Fruit fly (Drosophila melanogaster) whole organism, embryonic: ENCODE measurements around the gene CG44004.
A peak's percentile ranks its signal among the peaks of the same experiment; 100 is the strongest.

Experiments used
- Adf1 ChIP-seq: fragments of 200-800 bp; sonication (Bioruptor generic); IDR thresholded peaks from 2 replicates; pipeline ENCODE4 v1.3.6; 2022; ENCODE audit warnings: missing biosample characterization, missing genetic modification characterization
- Blimp-1 ChIP-seq: fragments of 200-800 bp; sonication (Bioruptor generic); optimal IDR thresholded peaks from 3 replicates; lab custom pipeline; 2018; ENCODE audit warnings: missing biosample characterization, missing genetic modification characterization, mild to moderate bottlenecking, moderate library complexity, missing genetic modification reagents
- BtbVII ChIP-seq: fragments of 200-800 bp; sonication (Bioruptor generic); optimal IDR thresholded peaks from 3 replicates; lab custom pipeline; 2017; ENCODE audit warnings: missing biosample characterization, mild to moderate bottlenecking, missing genetic modification characterization
- CG10959 ChIP-seq: fragments of 200-800 bp; sonication (Bioruptor generic); IDR thresholded peaks from 2 replicates; pipeline ENCODE4 v1.3.6; 2022; ENCODE audit warnings: missing biosample characterization, missing genetic modification characterization
- CG10979 ChIP-seq: fragments of 200-800 bp; sonication (Bioruptor generic); optimal IDR thresholded peaks from 2 replicates; lab custom pipeline; 2018; ENCODE audit warnings: missing biosample characterization, mild to moderate bottlenecking, missing genetic modification characterization, moderate library complexity
- CG11504 ChIP-seq: fragments of 200-800 bp; sonication (Bioruptor generic); optimal IDR thresholded peaks from 3 replicates; lab custom pipeline; 2019; ENCODE audit warnings: missing biosample characterization, mild to moderate bottlenecking, missing genetic modification characterization, moderate library complexity
- CG12744 ChIP-seq: fragments of 200-800 bp; sonication (Bioruptor generic); optimal IDR thresholded peaks from 2 replicates; lab custom pipeline; 2016; ENCODE audit warnings: missing biosample characterization, missing genetic modification characterization
- CG14667 ChIP-seq: fragments of 200-800 bp; sonication (Bioruptor generic); IDR thresholded peaks from 2 replicates; pipeline ENCODE4 v1.3.6; 2022; ENCODE audit warnings: missing biosample characterization, missing genetic modification characterization
- CG31441 ChIP-seq: fragments of 200-800 bp; sonication (Bioruptor generic); IDR thresholded peaks from 2 replicates; pipeline ENCODE4 v1.3.6; 2022; ENCODE audit warnings: missing biosample characterization, missing genetic modification characterization
- CG3281 ChIP-seq: fragments of 200-800 bp; sonication (Bioruptor generic); optimal IDR thresholded peaks from 3 replicates; lab custom pipeline; 2017; ENCODE audit warnings: missing biosample characterization, mild to moderate bottlenecking, missing genetic modification characterization
- CG4404 ChIP-seq: fragments of 200-800 bp; sonication (Bioruptor generic); IDR thresholded peaks from 2 replicates; pipeline ENCODE4 v1.3.6; 2022; ENCODE audit warnings: missing biosample characterization, missing genetic modification characterization
- CG5953 ChIP-seq: fragments of 200-800 bp; sonication (Bioruptor generic); IDR thresholded peaks from 2 replicates; pipeline ENCODE4 v1.3.6; 2022; ENCODE audit warnings: missing biosample characterization, missing genetic modification characterization
- CG6689 ChIP-seq: fragments of 200-800 bp; sonication (Bioruptor generic); IDR thresholded peaks from 2 replicates; pipeline ENCODE4 v1.3.6; 2022; ENCODE audit warnings: missing biosample characterization, missing genetic modification characterization
- CG6854 ChIP-seq: fragments of 200-800 bp; sonication (Bioruptor generic); optimal IDR thresholded peaks from 3 replicates; lab custom pipeline; 2017; ENCODE audit warnings: missing biosample characterization, mild to moderate bottlenecking, missing genetic modification characterization
- CG7928 ChIP-seq: fragments of 200-800 bp; sonication (Bioruptor generic); optimal IDR thresholded peaks from 2 replicates; lab custom pipeline; 2017; ENCODE audit warnings: missing biosample characterization, mild to moderate bottlenecking, missing genetic modification characterization
- CG8290 ChIP-seq, 3 experiments: fragments of 200-800 bp; sonication (Bioruptor generic); optimal IDR thresholded peaks; 2 replicates each; lab custom pipeline; 2016 to 2019; ENCODE audit warnings: missing biosample characterization in 3 of 3, missing genetic modification characterization in 3 of 3, mild to moderate bottlenecking in 2 of 3, moderate library complexity in 1 of 3
- CG8388 ChIP-seq: fragments of 200-800 bp; sonication (Bioruptor generic); optimal IDR thresholded peaks from 2 replicates; lab custom pipeline; 2019; ENCODE audit warnings: missing biosample characterization, mild to moderate bottlenecking, missing genetic modification characterization, moderate library complexity
- Drgx ChIP-seq: fragments of 200-800 bp; sonication (Bioruptor generic); IDR thresholded peaks from 2 replicates; pipeline ENCODE4 v1.3.6; 2022; ENCODE audit warnings: missing biosample characterization, missing genetic modification characterization
- Ets65A ChIP-seq: fragments of 200-800 bp; sonication (Bioruptor generic); peaks from one replicate; lab custom pipeline; 2016; ENCODE audit warnings: missing biosample characterization, missing genetic modification characterization
- HLH54F ChIP-seq: fragments of 200-800 bp; sonication (Bioruptor generic); optimal IDR thresholded peaks from 3 replicates; lab custom pipeline; 2016; ENCODE audit warnings: missing biosample characterization, missing genetic modification characterization
- HmgZ ChIP-seq: fragments of 200-800 bp; sonication (Bioruptor generic); optimal IDR thresholded peaks from 2 replicates; lab custom pipeline; 2018; ENCODE audit warnings: missing biosample characterization, mild to moderate bottlenecking, missing genetic modification characterization
- Hr51 ChIP-seq, 2 experiments: fragments of 200-800 bp; sonication (Bioruptor generic); optimal IDR thresholded peaks; 2 replicates in 1 of 2; 3 replicates in 1 of 2; lab custom pipeline; 2016 to 2018; ENCODE audit warnings: missing biosample characterization in 2 of 2, missing genetic modification characterization in 2 of 2, mild to moderate bottlenecking in 1 of 2, moderate library complexity in 1 of 2
- Hsf ChIP-seq: fragments of 200-800 bp; sonication (Bioruptor generic); optimal IDR thresholded peaks from 3 replicates; lab custom pipeline; 2016; ENCODE audit warnings: missing biosample characterization, missing genetic modification characterization
- Med ChIP-seq: fragments of 200-800 bp; sonication (Bioruptor generic); peaks from one replicate; lab custom pipeline; 2016; ENCODE audit warnings: missing biosample characterization, missing genetic modification characterization, mild to moderate bottlenecking, inconsistent platforms, moderate library complexity
- Myb ChIP-seq: fragments of 200-800 bp; sonication (Bioruptor generic); optimal IDR thresholded peaks from 2 replicates; lab custom pipeline; 2016; ENCODE audit warnings: missing biosample characterization, missing genetic modification characterization
- Nf-YA ChIP-seq: fragments of 200-800 bp; sonication (Bioruptor generic); IDR thresholded peaks from 2 replicates; pipeline ENCODE4 v1.3.6; 2022; ENCODE audit warnings: missing biosample characterization, missing genetic modification characterization
- Oli ChIP-seq: fragments of 200-800 bp; sonication (Bioruptor generic); optimal IDR thresholded peaks from 2 replicates; lab custom pipeline; 2018; ENCODE audit warnings: missing biosample characterization, mild to moderate bottlenecking, missing genetic modification characterization, moderate library complexity
- Sox102F ChIP-seq: fragments of 200-800 bp; sonication (Bioruptor generic); optimal IDR thresholded peaks from 2 replicates; lab custom pipeline; 2018; ENCODE audit warnings: missing biosample characterization, mild to moderate bottlenecking, missing genetic modification characterization, moderate library complexity
- Sry-β ChIP-seq: fragments of 200-800 bp; sonication (Bioruptor generic); optimal IDR thresholded peaks from 2 replicates; lab custom pipeline; 2018; ENCODE audit warnings: missing biosample characterization, mild to moderate bottlenecking, missing genetic modification characterization, moderate library complexity
- abd-A ChIP-seq: fragments of 200-800 bp; sonication (Bioruptor generic); optimal IDR thresholded peaks from 3 replicates; lab custom pipeline; 2019; ENCODE audit warnings: missing biosample characterization, mild to moderate bottlenecking, missing genetic modification characterization, moderate library complexity
- aop ChIP-seq: fragments of 200-800 bp; sonication (Bioruptor generic); IDR thresholded peaks from 2 replicates; pipeline ENCODE4 v1.3.6; 2022; ENCODE audit warnings: missing biosample characterization, missing genetic modification characterization
- ara ChIP-seq: fragments of 200-800 bp; sonication (Bioruptor generic); IDR thresholded peaks from 2 replicates; pipeline ENCODE4 v1.3.6; 2022; ENCODE audit warnings: missing biosample characterization, missing genetic modification characterization
- bsh ChIP-seq, 2 experiments: fragments of 200-800 bp; sonication (Bioruptor generic); optimal IDR thresholded peaks; 2 replicates each; lab custom pipeline; 2017 to 2018; ENCODE audit warnings: mild to moderate bottlenecking in 2 of 2, missing biosample characterization in 2 of 2, missing genetic modification characterization in 2 of 2, moderate library complexity in 1 of 2
- cato ChIP-seq: fragments of 200-800 bp; sonication (Bioruptor generic); optimal IDR thresholded peaks from 2 replicates; lab custom pipeline; 2016; ENCODE audit warnings: missing biosample characterization, missing genetic modification characterization, borderline replicate concordance
- chinmo ChIP-seq: fragments of 200-800 bp; sonication (Bioruptor generic); IDR thresholded peaks from 4 replicates; pipeline ENCODE4 v1.3.6; 2022; ENCODE audit warnings: missing biosample characterization, missing genetic modification characterization; ENCODE audit not compliant: partially characterized antibody
- dysf ChIP-seq: fragments of 200-800 bp; sonication (Bioruptor generic); IDR thresholded peaks from 3 replicates; pipeline ENCODE4 v1.3.6; 2022; ENCODE audit warnings: missing biosample characterization, missing genetic modification characterization
- fd3F ChIP-seq: fragments of 200-800 bp; sonication (Bioruptor generic); optimal IDR thresholded peaks from 2 replicates; lab custom pipeline; 2018; ENCODE audit warnings: missing biosample characterization, mild to moderate bottlenecking, missing genetic modification characterization, moderate library complexity
- ftz-f1 ChIP-seq: fragments of 200-800 bp; sonication (Bioruptor generic); optimal IDR thresholded peaks from 2 replicates; lab custom pipeline; 2016; ENCODE audit warnings: missing biosample characterization, missing genetic modification characterization
- fu2 ChIP-seq: fragments of 200-800 bp; sonication (Bioruptor generic); optimal IDR thresholded peaks from 2 replicates; lab custom pipeline; 2016; ENCODE audit warnings: missing biosample characterization, missing genetic modification characterization
- gem ChIP-seq: fragments of 200-800 bp; sonication (Bioruptor generic); optimal IDR thresholded peaks from 2 replicates; lab custom pipeline; 2019; ENCODE audit warnings: missing biosample characterization, mild to moderate bottlenecking, missing genetic modification characterization, moderate library complexity
- kni ChIP-seq: fragments of 200-800 bp; sonication (Bioruptor generic); optimal IDR thresholded peaks from 3 replicates; lab custom pipeline; 2017; ENCODE audit warnings: mild to moderate bottlenecking, missing biosample characterization, missing genetic modification reagents, missing genetic modification characterization
- nerfin-2 ChIP-seq: fragments of 200-800 bp; sonication (Bioruptor generic); IDR thresholded peaks from 2 replicates; pipeline ENCODE4 v1.3.6; 2022; ENCODE audit warnings: missing biosample characterization, missing genetic modification characterization; ENCODE audit not compliant: partially characterized antibody
- oc ChIP-seq: fragments of 200-800 bp; sonication (Bioruptor generic); optimal IDR thresholded peaks from 2 replicates; lab custom pipeline; 2018; ENCODE audit warnings: missing biosample characterization, mild to moderate bottlenecking, missing genetic modification characterization, moderate library complexity
- phol ChIP-seq: fragments of 200-800 bp; sonication (Bioruptor generic); optimal IDR thresholded peaks from 3 replicates; lab custom pipeline; 2018; ENCODE audit warnings: missing biosample characterization, mild to moderate bottlenecking, missing genetic modification characterization, moderate library complexity
- prd ChIP-seq, 3 experiments: fragments of >200 bp in 2 of 3; fragments of 200-800 bp in 1 of 3; sonication (Bioruptor generic) in 1 of 3; optimal IDR thresholded peaks in 2 of 3; IDR thresholded peaks in 1 of 3; 2 replicates in 2 of 3; 3 replicates in 1 of 3; pipeline versions ENCODE4 v1.3.6 to Lab custom; 2017 to 2022; ENCODE audit warnings: missing biosample characterization in 1 of 3, missing genetic modification characterization in 1 of 3
- sens-2 ChIP-seq: fragments of 200-800 bp; sonication (Bioruptor generic); IDR thresholded peaks from 2 replicates; pipeline ENCODE4 v1.3.6; 2022; ENCODE audit warnings: missing biosample characterization, missing genetic modification characterization
- slbo ChIP-seq: fragments of 200-800 bp; sonication (Bioruptor generic); IDR thresholded peaks from 2 replicates; pipeline ENCODE4 v1.3.6; 2022; ENCODE audit warnings: missing biosample characterization, missing genetic modification characterization
- vvl ChIP-seq: fragments of 200-800 bp; sonication (Bioruptor generic); IDR thresholded peaks from 2 replicates; pipeline ENCODE4 v1.3.6; 2022; ENCODE audit warnings: missing biosample characterization, missing genetic modification characterization
- wdn ChIP-seq: fragments of 200-800 bp; sonication (Bioruptor generic); IDR thresholded peaks from 2 replicates; pipeline ENCODE4 v1.3.6; 2022; ENCODE audit warnings: missing biosample characterization, missing genetic modification characterization

The CG44004 gene

dm6 chr3L:18099715-18100114 is 26.1 kb upstream of the CG44004 start (continued):
- TF ChIP-seq cato (GFP tag; lab: Kevin White, UChicago) (no peak), dysf (GFP tag; lab: Robert Waterston, UW) (peak; percentile 43; the same call in 1 of the 3 replicates), aop (GFP tag; lab: Robert Waterston, UW) (no peak), CG4404 (GFP tag; lab: Robert Waterston, UW) (no peak), CG7928 (no peak), Med (GFP tag; lab: Kevin White, UChicago) (peak; percentile 80), Drgx (GFP tag; lab: Robert Waterston, UW) (peak; percentile 16; the same call in 1 of the 2 replicates), nerfin-2 (GFP tag; lab: Robert Waterston, UW) (no peak), fd3F (GFP tag; lab: Kevin White, UChicago) (no peak), prd (optimal IDR thresholded peaks at IDR 0.05; lab: Kevin White, UChicago) (no peak), prd (GFP tag; IDR thresholded peaks at IDR 0.05; lab: Robert Waterston, UW) (0 out of 3 replicates have a peak, but pooled peaks have one; percentile 25), CG5953 (GFP tag; lab: Robert Waterston, UW) (0 out of 2 replicates have a peak, but pooled peaks have one; percentile 14), ara (GFP tag; lab: Robert Waterston, UW) (no peak), CG12744 (GFP tag; lab: Kevin White, UChicago) (no peak), vvl (GFP tag; lab: Robert Waterston, UW) (peak; percentile 88), CG6689 (GFP tag; lab: Robert Waterston, UW) (no peak), fu2 (no peak), CG10959 (0 out of 2 replicates have a peak, but pooled peaks have one; percentile 5), HmgZ (no peak), abd-A (tag; lab: Kevin White, UChicago) (no peak), Ets65A (GFP tag; lab: Kevin White, UChicago) (peak; percentile 30), ftz-f1 (GFP tag; lab: Kevin White, UChicago) (no peak), sens-2 (GFP tag; lab: Robert Waterston, UW) (no peak), chinmo (GFP tag; lab: Robert Waterston, UW) (0 out of 4 replicates have a peak, but pooled peaks have one; percentile 76), Blimp-1 (peak; percentile 26), BtbVII (GFP tag; lab: Kevin White, UChicago) (no peak), Sry-β (GFP tag; lab: Kevin White, UChicago) (no peak), Adf1 (GFP tag; lab: Robert Waterston, UW) (no peak), Myb (GFP tag; lab: Kevin White, UChicago) (no peak), slbo (peak; percentile 48), CG3281 (GFP tag; lab: Kevin White, UChicago) (no peak), wdn (GFP tag; lab: Robert Waterston, UW) (no peak), CG6854 (no peak), Nf-YA (GFP tag; lab: Robert Waterston, UW) (0 out of 2 replicates have a peak, but pooled peaks have one; percentile 7), kni (peak; percentile 15), CG8388 (GFP tag; lab: Kevin White, UChicago) (no peak), CG14667 (GFP tag; lab: Robert Waterston, UW) (no peak), Hsf (GFP tag; lab: Kevin White, UChicago) (no peak), Hr51 (GFP tag; optimal IDR thresholded peaks at IDR 0.05; lab: Kevin White, UChicago) (peak in 1 of 2 experiments; percentile 8), CG8290 (GFP tag; optimal IDR thresholded peaks at IDR 0.05; lab: Kevin White, UChicago) (no peak), CG8290 (tag; optimal IDR thresholded peaks at IDR 0.05; lab: Kevin White, UChicago) (peak in 1 of 2 experiments; percentile 38)

- TF ChIP-seq oc (tag; lab: Kevin White, UChicago) = no peak
- TF ChIP-seq CG31441 (GFP tag; lab: Robert Waterston, UW) = 0 out of 2 replicates have a peak, but pooled peaks have one; percentile 14
- TF ChIP-seq bsh (GFP tag; optimal IDR thresholded peaks at IDR 0.05; lab: Kevin White, UChicago) = peak; percentile 34 to 58
- peak; percentile 1 for TF ChIP-seq Oli (tag; lab: Kevin White, UChicago)
- no peak for TF ChIP-seq HLH54F (GFP tag; lab: Kevin White, UChicago)
- peak; percentile 6 for TF ChIP-seq CG10979 (tag; lab: Kevin White, UChicago)
- TF ChIP-seq Drgx (GFP tag; lab: Robert Waterston, UW) = peak; percentile 51; the same call in 1 of the 2 replicates
- peak; percentile 36 for TF ChIP-seq Sox102F
- TF ChIP-seq CG11504 (tag; lab: Kevin White, UChicago) = peak; percentile 6
- TF ChIP-seq Blimp-1 = peak; percentile 19
- TF ChIP-seq phol = peak; percentile 2
- TF ChIP-seq gem = peak; percentile 27
- no peak for TF ChIP-seq Sry-β (GFP tag; lab: Kevin White, UChicago)
Measured at dm6 chr3L:18096726-18097125, 23.1 kb upstream of the CG44004 start.
